Worm (Caenorhabditis elegans) whole organism, mixed stage, embryonic: ENCODE measurements around the gene ppk-2.

Experiments
- M03D4.4 ChIP-seq: sonication (generic microtip); optimal IDR thresholded peaks from 2 replicates; lab custom pipeline; 2017; ENCODE audit warnings: mild to moderate bottlenecking, missing genetic modification characterization, missing compliant biosample characterization
- bed-3 ChIP-seq: fragments of 200-800 bp; sonication (Bioruptor generic); optimal IDR thresholded peaks from 3 replicates; lab custom pipeline; 2018; ENCODE audit warnings: mild to moderate bottlenecking, missing genetic modification characterization, moderate library complexity, missing compliant biosample characterization
- blmp-1 ChIP-seq: fragments of 150-350 bp; optimal IDR thresholded peaks from 2 replicates; lab custom pipeline; 2014; ENCODE audit warnings: missing biosample characterization, missing genetic modification characterization
- ceh-39 ChIP-seq: fragments of 150-350 bp; optimal IDR thresholded peaks from 2 replicates; lab custom pipeline; 2014; ENCODE audit warnings: missing biosample characterization, missing genetic modification characterization
- ceh-43 ChIP-seq: fragments of 200-800 bp; sonication (Bioruptor generic); optimal IDR thresholded peaks from 2 replicates; lab custom pipeline; 2018; ENCODE audit warnings: mild to moderate bottlenecking, missing genetic modification characterization, moderate library complexity, missing compliant biosample characterization
- ceh-83 ChIP-seq: fragments of 200-800 bp; sonication (Bioruptor generic); optimal IDR thresholded peaks from 2 replicates; lab custom pipeline; 2018; ENCODE audit warnings: mild to moderate bottlenecking, missing genetic modification characterization, missing compliant biosample characterization
- ces-1 ChIP-seq: fragments of 150-350 bp; optimal IDR thresholded peaks from 2 replicates; lab custom pipeline; 2014; ENCODE audit warnings: missing biosample characterization, missing genetic modification reagents, missing genetic modification characterization
- cnd-1 ChIP-seq: fragments of 200-800 bp; sonication (Bioruptor generic); optimal IDR thresholded peaks from 2 replicates; lab custom pipeline; 2018; ENCODE audit warnings: mild to moderate bottlenecking, missing genetic modification characterization, missing compliant biosample characterization
- drap-1 ChIP-seq: fragments of 200-800 bp; sonication (Bioruptor generic); optimal IDR thresholded peaks from 3 replicates; lab custom pipeline; 2018; ENCODE audit warnings: mild to moderate bottlenecking, missing genetic modification characterization, missing compliant biosample characterization
- elt-1 ChIP-seq: sonication (generic microtip); optimal IDR thresholded peaks from 2 replicates; lab custom pipeline; 2017; ENCODE audit warnings: missing genetic modification characterization, mild to moderate bottlenecking, missing compliant biosample characterization, antibody characterized with exemption, moderate library complexity, borderline replicate concordance; ENCODE audit not compliant: insufficient read depth
- elt-3 ChIP-seq: fragments of 150-350 bp; optimal IDR thresholded peaks from 2 replicates; lab custom pipeline; 2014; ENCODE audit warnings: missing biosample characterization, missing genetic modification characterization
- flh-1 ChIP-seq: fragments of 200-800 bp; sonication (Bioruptor generic); optimal IDR thresholded peaks from 2 replicates; lab custom pipeline; 2018; ENCODE audit warnings: mild to moderate bottlenecking, missing genetic modification characterization, moderate library complexity, missing compliant biosample characterization
- ham-2 ChIP-seq: fragments of 200-800 bp; sonication (Bioruptor generic); optimal IDR thresholded peaks from 2 replicates; lab custom pipeline; 2018; ENCODE audit warnings: mild to moderate bottlenecking, missing genetic modification characterization, missing compliant biosample characterization
- hlh-1 ChIP-seq: fragments of 150-350 bp; optimal IDR thresholded peaks from 2 replicates; lab custom pipeline; 2014; ENCODE audit warnings: missing biosample characterization, missing genetic modification reagents, missing genetic modification characterization
- lin-13 ChIP-seq: fragments of 150-350 bp; optimal IDR thresholded peaks from 2 replicates; lab custom pipeline; 2014; ENCODE audit warnings: missing biosample characterization, missing genetic modification characterization
- lin-32 ChIP-seq: fragments of 200-800 bp; sonication (Bioruptor generic); optimal IDR thresholded peaks from 2 replicates; lab custom pipeline; 2018; ENCODE audit warnings: mild to moderate bottlenecking, missing genetic modification characterization, missing compliant biosample characterization
- lsy-2 ChIP-seq: fragments of 150-350 bp; optimal IDR thresholded peaks from 2 replicates; lab custom pipeline; 2014; ENCODE audit warnings: missing biosample characterization, missing genetic modification characterization
- mab-5 ChIP-seq: fragments of 150-350 bp; optimal IDR thresholded peaks from 2 replicates; lab custom pipeline; 2014; ENCODE audit warnings: missing biosample characterization, missing genetic modification characterization
- mep-1 ChIP-seq: fragments of 150-350 bp; optimal IDR thresholded peaks from 2 replicates; lab custom pipeline; 2017; ENCODE audit warnings: missing biosample characterization, missing genetic modification reagents, missing genetic modification characterization, inconsistent platforms
- mls-2 ChIP-seq: sonication (generic microtip); optimal IDR thresholded peaks from 2 replicates; lab custom pipeline; 2016; ENCODE audit warnings: mild to moderate bottlenecking, missing genetic modification characterization, moderate library complexity, missing compliant biosample characterization
- nhr-12 ChIP-seq: fragments of 150-350 bp; optimal IDR thresholded peaks from 2 replicates; lab custom pipeline; 2014; ENCODE audit warnings: missing biosample characterization, missing genetic modification characterization
- nhr-2 ChIP-seq: fragments of 150-350 bp; optimal IDR thresholded peaks from 2 replicates; lab custom pipeline; 2014; ENCODE audit warnings: missing biosample characterization, missing genetic modification characterization
- nhr-237 ChIP-seq: fragments of 150-350 bp; optimal IDR thresholded peaks from 2 replicates; lab custom pipeline; 2014; ENCODE audit warnings: missing biosample characterization, missing genetic modification characterization
- nhr-28 ChIP-seq: fragments of 150-350 bp; optimal IDR thresholded peaks from 2 replicates; lab custom pipeline; 2014; ENCODE audit warnings: missing biosample characterization, missing genetic modification characterization
- nhr-76 ChIP-seq: sonication (generic microtip); optimal IDR thresholded peaks from 2 replicates; lab custom pipeline; 2017; ENCODE audit warnings: missing biosample characterization, missing genetic modification characterization
- pha-4 ChIP-seq: fragments of 150-350 bp; optimal IDR thresholded peaks from 2 replicates; lab custom pipeline; 2018; ENCODE audit warnings: missing biosample characterization, missing genetic modification reagents, missing genetic modification characterization
- sem-2 ChIP-seq: fragments of 200-800 bp; sonication (Bioruptor generic); optimal IDR thresholded peaks from 2 replicates; lab custom pipeline; 2018; ENCODE audit warnings: mild to moderate bottlenecking, missing genetic modification characterization, missing compliant biosample characterization
- snpc-4 ChIP-seq: fragments of 150-350 bp; optimal IDR thresholded peaks from 2 replicates; lab custom pipeline; 2014; ENCODE audit warnings: missing biosample characterization, missing genetic modification characterization
- sptf-1 ChIP-seq: sonication (generic microtip); optimal IDR thresholded peaks from 2 replicates; lab custom pipeline; 2017; ENCODE audit warnings: mild to moderate bottlenecking, missing genetic modification characterization, moderate library complexity, missing compliant biosample characterization
- tbx-8 ChIP-seq: fragments of 200-800 bp; sonication (Bioruptor generic); optimal IDR thresholded peaks from 2 replicates; lab custom pipeline; 2018; ENCODE audit warnings: mild to moderate bottlenecking, missing genetic modification characterization, moderate library complexity, missing compliant biosample characterization
- unc-120 ChIP-seq: sonication (generic microtip); optimal IDR thresholded peaks from 2 replicates; lab custom pipeline; 2017; ENCODE audit warnings: missing genetic modification characterization, missing compliant biosample characterization; ENCODE audit not compliant: poor library complexity, severe bottlenecking
- unc-39 ChIP-seq: fragments of 150-350 bp; optimal IDR thresholded peaks from 2 replicates; lab custom pipeline; 2014; ENCODE audit warnings: missing biosample characterization, missing genetic modification characterization
- unc-62 ChIP-seq: fragments of 150-350 bp; optimal IDR thresholded peaks from 2 replicates; lab custom pipeline; 2014; ENCODE audit warnings: missing biosample characterization, missing genetic modification reagents, missing genetic modification characterization
- zip-8 ChIP-seq: fragments of 150-350 bp; optimal IDR thresholded peaks from 2 replicates; lab custom pipeline; 2014; ENCODE audit warnings: missing biosample characterization, missing genetic modification characterization
- ztf-11 ChIP-seq: fragments of 150-350 bp; optimal IDR thresholded peaks from 2 replicates; lab custom pipeline; 2014; ENCODE audit warnings: missing biosample characterization, missing genetic modification characterization

ppk-2 gene

DNA sequence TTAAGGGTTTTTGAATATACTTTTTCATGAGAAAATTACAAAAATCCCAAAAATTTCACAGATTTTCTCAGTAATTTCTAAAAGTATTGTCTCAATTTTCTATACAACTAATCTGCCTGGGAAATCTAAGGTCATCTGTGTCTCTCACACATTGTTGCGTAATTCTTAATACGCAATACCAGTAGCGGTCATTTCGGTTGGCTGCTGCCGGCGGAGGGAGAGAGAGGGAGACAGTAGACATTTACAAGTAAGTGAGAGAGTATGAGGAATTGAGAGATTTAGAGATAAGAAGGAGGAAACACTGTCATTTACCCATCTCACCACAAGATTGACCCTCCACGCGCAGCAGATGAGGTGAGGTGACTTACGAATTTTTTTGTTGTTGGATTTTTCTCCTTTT lies 23.8 kb downstream of the ppk-2 start:
- TF ChIP-seq nhr-28 (tag; lab: Kevin White, UChicago) = no peak
- peak; percentile 71 for TF ChIP-seq ham-2 (GFP tag; lab: Kevin White, UChicago)
- TF ChIP-seq unc-120 (tag; lab: Kevin White, UChicago) = no peak
- no peak for TF ChIP-seq lin-32
- no peak for TF ChIP-seq blmp-1 (tag; lab: Kevin White, UChicago)
- peak; percentile 93 for TF ChIP-seq zip-8 (tag; lab: Kevin White, UChicago)
- TF ChIP-seq elt-3 (tag; lab: Kevin White, UChicago) = no peak
- peak; percentile 59 for TF ChIP-seq unc-62 (GFP tag; lab: Kevin White, UChicago)
- TF ChIP-seq mep-1 (tag; lab: Kevin White, UChicago) = peak; percentile 78
- TF ChIP-seq mls-2 (tag; lab: Kevin White, UChicago) = peak; percentile 3
- no peak for TF ChIP-seq flh-1 (GFP tag; lab: Kevin White, UChicago)
- no peak for TF ChIP-seq hlh-1 (tag; lab: Kevin White, UChicago)
- no peak for TF ChIP-seq lin-13 (tag; lab: Kevin White, UChicago)
- TF ChIP-seq ceh-39 (tag; lab: Kevin White, UChicago) = peak; percentile 53
- TF ChIP-seq lsy-2 (tag; lab: Kevin White, UChicago) = no peak
- TF ChIP-seq bed-3 (GFP tag; lab: Kevin White, UChicago) = no peak
- peak; percentile 18 for TF ChIP-seq ztf-11 (tag; lab: Kevin White, UChicago)
- TF ChIP-seq M03D4.4 (tag; lab: Kevin White, UChicago) = no peak
- no peak for TF ChIP-seq nhr-237 (tag; lab: Kevin White, UChicago)
- no peak for TF ChIP-seq tbx-8
- TF ChIP-seq nhr-2 = peak; percentile 97
- no peak for TF ChIP-seq sem-2 (GFP tag; lab: Kevin White, UChicago)
- TF ChIP-seq nhr-76 = no peak
- no peak for TF ChIP-seq nhr-12 (tag; lab: Kevin White, UChicago)
- TF ChIP-seq cnd-1 (tag; lab: Kevin White, UChicago) = peak; percentile 57
- no peak for TF ChIP-seq drap-1 (GFP tag; lab: Kevin White, UChicago)
- TF ChIP-seq ceh-83 (GFP tag; lab: Kevin White, UChicago) = no peak
- TF ChIP-seq ces-1 = peak; percentile 12
- TF ChIP-seq pha-4 (tag; lab: Kevin White, UChicago) = no peak
- peak; percentile 94 for TF ChIP-seq elt-1 (tag; lab: Kevin White, UChicago)
- TF ChIP-seq ceh-43 = no peak
- TF ChIP-seq sptf-1 (tag; lab: Kevin White, UChicago) = no peak
- no peak for TF ChIP-seq snpc-4
- no peak for TF ChIP-seq mab-5
- TF ChIP-seq unc-39 (tag; lab: Kevin White, UChicago) = no peak
- TF ChIP-seq, all 35 proteins: peak for 11

DNA sequence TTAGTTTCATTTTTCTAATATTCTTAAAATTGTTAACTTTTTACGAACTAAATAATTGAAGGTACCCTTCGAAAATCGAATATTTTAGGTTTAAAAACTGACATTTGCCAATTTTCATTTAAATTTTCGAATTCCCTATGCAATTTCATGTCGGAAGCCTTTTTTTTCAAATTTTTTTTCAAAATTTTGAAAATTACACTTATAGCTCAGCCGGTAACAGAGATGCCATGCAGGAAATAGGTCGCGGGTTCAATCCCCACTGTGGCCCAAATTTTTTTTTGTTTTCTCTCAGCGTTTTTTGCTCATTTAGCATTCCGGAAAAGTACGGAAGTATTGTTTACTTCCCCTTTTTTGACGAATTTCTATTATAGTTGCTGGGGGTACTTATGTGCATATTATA lies 27.3 kb downstream of the ppk-2 start:
- TF ChIP-seq drap-1 (GFP tag; lab: Kevin White, UChicago) (no peak), hlh-1 (tag; lab: Kevin White, UChicago) (no peak), ham-2 (GFP tag; lab: Kevin White, UChicago) (no peak), nhr-2 (no peak), cnd-1 (tag; lab: Kevin White, UChicago) (no peak), ceh-39 (tag; lab: Kevin White, UChicago) (no peak), blmp-1 (tag; lab: Kevin White, UChicago) (no peak), mls-2 (tag; lab: Kevin White, UChicago) (no peak), tbx-8 (no peak), unc-62 (GFP tag; lab: Kevin White, UChicago) (no peak)

DNA sequence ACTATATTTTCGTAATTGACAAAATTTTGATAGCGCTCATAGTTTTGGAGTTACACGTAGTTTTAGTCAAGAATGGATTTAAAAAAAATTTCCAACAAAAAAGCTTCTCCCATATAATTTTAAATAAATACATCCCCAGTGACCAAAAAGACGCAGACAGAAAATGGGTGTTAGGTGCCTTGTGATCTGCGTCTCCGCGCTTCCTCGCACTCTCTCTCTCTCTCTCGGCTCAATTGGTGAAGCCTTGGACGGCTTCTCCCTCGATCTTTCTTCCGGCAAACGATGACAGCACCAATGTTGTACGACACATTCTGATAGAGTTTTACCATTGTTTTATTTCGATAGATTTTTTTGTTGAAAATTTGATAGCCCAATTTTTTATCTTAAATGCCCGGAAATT lies 27.9 kb downstream of the ppk-2 start:
- TF ChIP-seq nhr-76 (no peak), sem-2 (GFP tag; lab: Kevin White, UChicago) (no peak), ces-1 (peak; percentile 50)

DNA sequence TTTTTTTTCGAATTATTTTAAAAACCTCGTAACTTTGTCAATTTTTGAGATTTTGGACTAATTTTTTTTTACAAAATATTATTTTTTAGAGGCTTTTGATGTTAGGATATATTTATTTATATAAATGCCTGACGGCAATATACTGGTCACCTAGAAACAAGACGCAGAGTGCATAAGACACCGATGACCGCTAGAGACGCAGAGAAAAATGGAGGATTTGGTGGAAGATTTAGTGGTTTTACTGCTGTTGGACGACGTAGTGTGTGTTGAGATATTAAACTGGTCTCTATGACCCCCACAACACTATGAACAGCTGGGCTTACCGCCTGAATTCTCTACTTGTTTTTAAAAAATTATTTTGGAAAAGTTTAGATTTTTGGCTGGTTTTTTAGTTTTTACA lies 30.0 kb downstream of the ppk-2 start:
- TF ChIP-seq mls-2 (tag; lab: Kevin White, UChicago) = no peak
- no peak for TF ChIP-seq nhr-28 (tag; lab: Kevin White, UChicago)
- no peak for TF ChIP-seq sptf-1 (tag; lab: Kevin White, UChicago)
- no peak for TF ChIP-seq sem-2 (GFP tag; lab: Kevin White, UChicago)
- no peak for TF ChIP-seq nhr-12 (tag; lab: Kevin White, UChicago)
- no peak for TF ChIP-seq drap-1 (GFP tag; lab: Kevin White, UChicago)
- no peak for TF ChIP-seq blmp-1 (tag; lab: Kevin White, UChicago)
- TF ChIP-seq unc-62 (GFP tag; lab: Kevin White, UChicago) = peak; percentile 34
- no peak for TF ChIP-seq M03D4.4 (tag; lab: Kevin White, UChicago)
- peak; percentile 13 for TF ChIP-seq pha-4 (tag; lab: Kevin White, UChicago)
- TF ChIP-seq mep-1 (tag; lab: Kevin White, UChicago) = peak; percentile 33
- TF ChIP-seq hlh-1 (tag; lab: Kevin White, UChicago) = peak; percentile 71
- TF ChIP-seq unc-39 (tag; lab: Kevin White, UChicago) = no peak
- TF ChIP-seq ceh-39 (tag; lab: Kevin White, UChicago) = no peak
- TF ChIP-seq lsy-2 (tag; lab: Kevin White, UChicago) = peak; percentile 36
- no peak for TF ChIP-seq unc-120 (tag; lab: Kevin White, UChicago)
- peak; percentile 50 for TF ChIP-seq mab-5
